Fruit fly (Drosophila melanogaster): Measurements from ENCODE around the gene Zw10.

DNA sequence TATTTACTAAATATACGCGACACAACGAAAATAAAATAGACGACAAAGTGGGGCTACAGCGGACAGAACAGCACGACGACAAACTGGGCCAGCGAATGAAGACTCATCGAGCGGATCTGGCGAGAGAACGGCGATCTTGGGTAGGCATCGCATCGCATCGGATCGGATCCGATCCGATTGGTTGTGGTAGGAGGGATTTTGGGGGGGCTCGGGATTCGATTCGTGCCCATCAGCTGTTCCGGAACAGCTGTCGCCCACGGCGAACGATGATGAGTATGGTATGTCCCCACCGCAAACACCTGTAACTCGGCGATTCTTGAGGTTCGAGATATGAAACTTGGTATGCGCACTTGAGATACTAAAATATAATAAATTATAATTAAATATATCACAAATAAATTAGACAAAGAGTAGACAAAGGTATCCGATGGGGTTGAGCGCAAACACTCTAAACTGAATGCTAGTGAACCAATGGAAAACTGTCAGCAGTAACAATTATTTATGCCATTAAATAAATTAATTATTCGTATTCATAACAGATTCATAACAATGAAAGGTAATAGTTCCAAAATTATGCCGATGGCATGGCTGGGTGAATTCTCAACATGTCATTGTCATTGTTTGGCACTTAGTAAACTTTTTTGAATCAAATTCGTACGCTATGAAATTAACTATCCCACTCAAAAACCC, 23.5 kb upstream of the Zw10 start, which contains the start of the genes Vha36-3 and AANATL7:
- TF ChIP-seq fru (GFP tag; optimal IDR thresholded peaks at IDR 0.05), result no peak
- TF ChIP-seq Vsx2 (GFP tag; optimal IDR thresholded peaks at IDR 0.05; ENCODE audit: partially characterized antibody), result no peak
- no peak for TF ChIP-seq N (GFP tag; optimal IDR thresholded peaks at IDR 0.05)
- no peak for TF ChIP-seq Hr78 (GFP tag; optimal IDR thresholded peaks at IDR 0.05)
- no peak for TF ChIP-seq psq (GFP tag; optimal IDR thresholded peaks at IDR 0.05)
- no peak for TF ChIP-seq lola (GFP tag; optimal IDR thresholded peaks at IDR 0.05)
- no peak for TF ChIP-seq pan (optimal IDR thresholded peaks at IDR 0.05)
- TF ChIP-seq Mio (GFP tag; optimal IDR thresholded peaks at IDR 0.05), result no peak
- TF ChIP-seq dl (GFP tag; optimal IDR thresholded peaks at IDR 0.05; ENCODE audit: insufficient read depth in 1 of 2, partially characterized antibody in 2 of 2), result no peak
- TF ChIP-seq OdsH (GFP tag; optimal IDR thresholded peaks at IDR 0.05), result no peak

Measured in whole organism, wandering third instar larva.